Fruit fly (Drosophila melanogaster) whole organism, embryonic: ENCODE results near the gene udt.

Experiments
- Abd-B ChIP-seq: fragments of 200-800 bp; sonication (Bioruptor generic); optimal IDR thresholded peaks from 2 replicates; lab custom pipeline; 2018; ENCODE audit warnings: missing biosample characterization, mild to moderate bottlenecking, missing genetic modification characterization, moderate library complexity
- Blimp-1 ChIP-seq: fragments of 200-800 bp; sonication (Bioruptor generic); optimal IDR thresholded peaks from 3 replicates; lab custom pipeline; 2018; ENCODE audit warnings: missing biosample characterization, missing genetic modification characterization, mild to moderate bottlenecking, moderate library complexity, missing genetic modification reagents
- CG10274 ChIP-seq: fragments of 200-800 bp; sonication (Bioruptor generic); optimal IDR thresholded peaks from 3 replicates; lab custom pipeline; 2017; ENCODE audit warnings: missing biosample characterization, mild to moderate bottlenecking, missing genetic modification characterization
- CG10321 ChIP-seq: fragments of 200-800 bp; sonication (Bioruptor generic); IDR thresholded peaks from 2 replicates; pipeline ENCODE4 v1.3.6; 2022; ENCODE audit warnings: missing biosample characterization, missing genetic modification characterization
- CG11247 ChIP-seq: fragments of 200-800 bp; sonication (Bioruptor generic); IDR thresholded peaks from 2 replicates; pipeline ENCODE4 v1.3.6; 2022; ENCODE audit warnings: missing biosample characterization, missing genetic modification characterization
- CG14860 ChIP-seq: fragments of 200-800 bp; sonication (Bioruptor generic); IDR thresholded peaks from 3 replicates; pipeline ENCODE4 v1.3.6; 2022; ENCODE audit warnings: missing biosample characterization, missing genetic modification characterization; ENCODE audit not compliant: partially characterized antibody
- CG15479 ChIP-seq: fragments of 200-800 bp; sonication (Bioruptor generic); optimal IDR thresholded peaks from 3 replicates; lab custom pipeline; 2019; ENCODE audit warnings: missing biosample characterization, mild to moderate bottlenecking, missing genetic modification characterization, moderate library complexity
- CG15514 ChIP-seq: fragments of 200-800 bp; sonication (Bioruptor generic); optimal IDR thresholded peaks from 3 replicates; lab custom pipeline; 2017; ENCODE audit warnings: missing biosample characterization, missing genetic modification characterization, mild to moderate bottlenecking, moderate library complexity, missing genetic modification reagents
- CG1792 ChIP-seq: fragments of 200-800 bp; sonication (Bioruptor generic); optimal IDR thresholded peaks from 2 replicates; lab custom pipeline; 2016; ENCODE audit warnings: missing biosample characterization, missing genetic modification characterization
- CG30403 ChIP-seq: fragments of 200-800 bp; sonication (Bioruptor generic); optimal IDR thresholded peaks from 3 replicates; lab custom pipeline; 2016; ENCODE audit warnings: missing biosample characterization, missing genetic modification characterization
- CG3065 ChIP-seq: fragments of 200-800 bp; sonication (Bioruptor generic); optimal IDR thresholded peaks from 2 replicates; lab custom pipeline; 2016; ENCODE audit warnings: missing biosample characterization, missing genetic modification characterization
- CG32772 ChIP-seq: fragments of 200-800 bp; sonication (Bioruptor generic); IDR thresholded peaks from 2 replicates; pipeline ENCODE4 v1.3.6; 2022; ENCODE audit warnings: missing biosample characterization, missing genetic modification characterization
- CG3281 ChIP-seq: fragments of 200-800 bp; sonication (Bioruptor generic); optimal IDR thresholded peaks from 3 replicates; lab custom pipeline; 2017; ENCODE audit warnings: missing biosample characterization, mild to moderate bottlenecking, missing genetic modification characterization
- CG33557 ChIP-seq: fragments of 200-800 bp; sonication (Bioruptor generic); optimal IDR thresholded peaks from 2 replicates; lab custom pipeline; 2019; ENCODE audit warnings: missing biosample characterization, mild to moderate bottlenecking, missing genetic modification characterization, moderate library complexity
- CG34376 ChIP-seq: fragments of 200-800 bp; sonication (Bioruptor generic); optimal IDR thresholded peaks from 2 replicates; lab custom pipeline; 2018; ENCODE audit warnings: missing biosample characterization, mild to moderate bottlenecking, missing genetic modification characterization
- CG4424 ChIP-seq: fragments of 200-800 bp; sonication (Bioruptor generic); optimal IDR thresholded peaks from 3 replicates; lab custom pipeline; 2016; ENCODE audit warnings: missing biosample characterization, missing genetic modification characterization
- CG9932 ChIP-seq: fragments of 200-800 bp; sonication (Bioruptor generic); IDR thresholded peaks from 2 replicates; pipeline ENCODE4 v1.3.6; 2022; ENCODE audit warnings: missing biosample characterization, missing genetic modification characterization
- Camta ChIP-seq: fragments of 200-800 bp; sonication (Bioruptor generic); optimal IDR thresholded peaks from 2 replicates; lab custom pipeline; 2016; ENCODE audit warnings: missing biosample characterization, missing genetic modification characterization
- Doc2 ChIP-seq: fragments of 200-800 bp; sonication (Bioruptor generic); IDR thresholded peaks from 2 replicates; pipeline ENCODE4 v1.3.6; 2022; ENCODE audit warnings: missing biosample characterization, missing genetic modification characterization
- Hr3 ChIP-seq: fragments of 200-800 bp; sonication (Bioruptor generic); optimal IDR thresholded peaks from 3 replicates; lab custom pipeline; 2016; ENCODE audit warnings: missing biosample characterization, missing genetic modification characterization
- Hr78 ChIP-seq, 2 experiments: fragments of 200-800 bp in 1 of 2; fragments of >200 bp in 1 of 2; sonication (Bioruptor generic) in 1 of 2; optimal IDR thresholded peaks; 2 replicates each; lab custom pipeline; 2017 to 2019; ENCODE audit warnings: missing biosample characterization in 2 of 2, missing genetic modification characterization in 2 of 2, mild to moderate bottlenecking in 1 of 2, moderate library complexity in 1 of 2
- Lim3 ChIP-seq: fragments of 200-800 bp; sonication (Bioruptor generic); IDR thresholded peaks from 2 replicates; pipeline ENCODE4 v1.3.6; 2022; ENCODE audit warnings: missing biosample characterization, missing genetic modification characterization
- Nf-YC ChIP-seq: fragments of 200-800 bp; optimal IDR thresholded peaks from 3 replicates; lab custom pipeline; 2019; ENCODE audit warnings: missing biosample characterization, mild to moderate bottlenecking, missing genetic modification characterization, moderate library complexity
- Pdp1 ChIP-seq, 2 experiments: fragments of 200-800 bp; sonication (Bioruptor generic); optimal IDR thresholded peaks; 3 replicates each; lab custom pipeline; 2016; ENCODE audit warnings: missing biosample characterization in 2 of 2, missing genetic modification characterization in 2 of 2, mild to moderate bottlenecking in 1 of 2, moderate library complexity in 1 of 2
- Sox102F ChIP-seq: fragments of 200-800 bp; sonication (Bioruptor generic); optimal IDR thresholded peaks from 2 replicates; lab custom pipeline; 2018; ENCODE audit warnings: missing biosample characterization, mild to moderate bottlenecking, missing genetic modification characterization, moderate library complexity
- btn ChIP-seq: fragments of 200-800 bp; sonication (Bioruptor generic); optimal IDR thresholded peaks from 2 replicates; lab custom pipeline; 2016; ENCODE audit warnings: missing biosample characterization, missing genetic modification characterization
- cas ChIP-seq: fragments of 200-800 bp; sonication (Bioruptor generic); IDR thresholded peaks from 2 replicates; pipeline ENCODE4 v1.3.6; 2022; ENCODE audit warnings: missing biosample characterization, missing genetic modification characterization
- danr ChIP-seq: fragments of 200-800 bp; sonication (Bioruptor generic); IDR thresholded peaks from 2 replicates; pipeline ENCODE4 v1.3.6; 2022; ENCODE audit warnings: missing biosample characterization, missing genetic modification characterization
- dysf ChIP-seq: fragments of 200-800 bp; sonication (Bioruptor generic); IDR thresholded peaks from 3 replicates; pipeline ENCODE4 v1.3.6; 2022; ENCODE audit warnings: missing biosample characterization, missing genetic modification characterization
- exex ChIP-seq: fragments of 200-800 bp; sonication (Bioruptor generic); optimal IDR thresholded peaks from 4 replicates; lab custom pipeline; 2018; ENCODE audit warnings: missing biosample characterization, mild to moderate bottlenecking, missing genetic modification characterization, moderate library complexity
- fd64A ChIP-seq: fragments of 200-800 bp; sonication (Bioruptor generic); optimal IDR thresholded peaks from 3 replicates; lab custom pipeline; 2018; ENCODE audit warnings: missing biosample characterization, mild to moderate bottlenecking, missing genetic modification characterization
- gfzf ChIP-seq: fragments of 200-800 bp; sonication (Bioruptor generic); optimal IDR thresholded peaks from 2 replicates; lab custom pipeline; 2016; ENCODE audit warnings: missing biosample characterization, mild to moderate bottlenecking, missing genetic modification characterization, moderate library complexity
- gsb-n ChIP-seq: fragments of 200-800 bp; sonication (Bioruptor generic); optimal IDR thresholded peaks from 3 replicates; lab custom pipeline; 2018; ENCODE audit warnings: missing biosample characterization, mild to moderate bottlenecking, missing genetic modification characterization
- hb ChIP-seq: fragments of 200-800 bp; sonication (Bioruptor generic); IDR thresholded peaks from 3 replicates; pipeline ENCODE4 v1.3.6; 2022; ENCODE audit warnings: missing biosample characterization, missing genetic modification characterization; ENCODE audit not compliant: partially characterized antibody
- hth ChIP-seq: fragments of >200 bp; optimal IDR thresholded peaks from 2 replicates; lab custom pipeline; 2017; ENCODE audit warnings: inconsistent platforms
- mam ChIP-seq: fragments of 200-800 bp; sonication (Bioruptor generic); optimal IDR thresholded peaks from 3 replicates; lab custom pipeline; 2016; ENCODE audit warnings: missing biosample characterization, missing genetic modification characterization
- mirr ChIP-seq: fragments of 200-800 bp; sonication (Bioruptor generic); optimal IDR thresholded peaks from 3 replicates; lab custom pipeline; 2018; ENCODE audit warnings: missing biosample characterization, mild to moderate bottlenecking, missing genetic modification characterization
- mld ChIP-seq: fragments of 200-800 bp; sonication (Bioruptor generic); IDR thresholded peaks from 3 replicates; pipeline ENCODE4 v1.3.6; 2022; ENCODE audit warnings: missing biosample characterization, missing genetic modification characterization; ENCODE audit not compliant: partially characterized antibody
- nerfin-2 ChIP-seq: fragments of 200-800 bp; sonication (Bioruptor generic); IDR thresholded peaks from 2 replicates; pipeline ENCODE4 v1.3.6; 2022; ENCODE audit warnings: missing biosample characterization, missing genetic modification characterization; ENCODE audit not compliant: partially characterized antibody
- p53 ChIP-seq: fragments of 200-800 bp; sonication (Bioruptor generic); optimal IDR thresholded peaks from 2 replicates; lab custom pipeline; 2016; ENCODE audit warnings: missing biosample characterization, missing genetic modification characterization
- pho ChIP-seq: fragments of 200-800 bp; sonication (Bioruptor generic); optimal IDR thresholded peaks from 2 replicates; lab custom pipeline; 2016; ENCODE audit warnings: missing biosample characterization, missing genetic modification characterization
- sd ChIP-seq: fragments of 200-800 bp; sonication (Bioruptor generic); optimal IDR thresholded peaks from 3 replicates; lab custom pipeline; 2018; ENCODE audit warnings: missing biosample characterization, mild to moderate bottlenecking, missing genetic modification characterization, moderate library complexity
- tx ChIP-seq: fragments of 200-800 bp; sonication (Bioruptor generic); optimal IDR thresholded peaks from 2 replicates; lab custom pipeline; 2016; ENCODE audit warnings: missing biosample characterization, missing genetic modification characterization

Gene udt

DNA sequence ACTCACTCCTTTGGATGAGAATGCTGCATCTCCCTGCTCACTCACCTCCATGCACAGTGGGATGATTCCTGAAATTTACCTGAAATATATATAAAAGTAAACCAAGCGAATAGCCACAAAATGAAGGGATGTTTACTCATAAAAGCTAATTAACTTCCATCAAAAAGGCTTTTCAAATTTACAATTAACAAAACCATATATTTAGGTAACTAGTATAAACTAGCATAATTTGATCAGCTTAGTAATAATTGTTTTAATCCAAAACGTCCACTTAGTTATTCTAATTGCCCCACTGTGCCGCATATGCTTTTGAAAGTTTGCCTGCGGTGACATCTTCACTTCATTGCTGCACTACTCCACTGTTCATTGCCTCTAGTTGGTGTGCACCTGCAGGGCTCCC is 20.9 kb upstream of the udt start (continued):
- TF ChIP-seq CG3281 (peak; percentile 42), Lim3 (GFP tag; lab: Robert Waterston, UW) (no peak), p53 (GFP tag; lab: Kevin White, UChicago) (no peak), hb (GFP tag; lab: Robert Waterston, UW) (no peak), dysf (GFP tag; lab: Robert Waterston, UW) (peak; percentile 71), CG15514 (GFP tag; lab: Kevin White, UChicago) (no peak), Abd-B (GFP tag; lab: Kevin White, UChicago) (peak; percentile 69), Camta (GFP tag; lab: Kevin White, UChicago) (peak; percentile 59), Pdp1 (GFP tag; optimal IDR thresholded peaks at IDR 0.05; lab: Kevin White, UChicago) (peak; percentile 9 to 70), gfzf (GFP tag; lab: Kevin White, UChicago) (no peak), CG30403 (GFP tag; lab: Kevin White, UChicago) (peak; percentile 70), hth (lab: Kevin White, UChicago) (no peak), gsb-n (tag; lab: Kevin White, UChicago) (peak; percentile 88), mld (GFP tag; lab: Robert Waterston, UW) (no peak)

DNA sequence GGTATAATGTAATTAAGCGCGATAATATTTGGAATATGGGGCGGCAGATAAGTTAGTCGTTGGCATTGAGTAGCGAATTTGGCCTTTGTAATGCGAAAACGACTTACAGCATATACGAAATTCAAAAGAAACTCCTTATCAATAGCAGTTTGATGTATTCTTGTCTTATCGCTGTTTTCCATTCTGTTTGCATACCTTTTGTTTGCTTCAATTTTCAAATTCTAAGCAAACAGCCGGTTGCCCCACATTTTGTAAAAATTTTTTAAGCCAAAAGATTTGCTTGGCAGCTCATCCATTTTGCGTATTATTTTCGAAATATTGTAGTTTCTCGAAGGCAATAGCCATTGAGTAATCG is 20.3 kb upstream of the udt start:
- TF ChIP-seq btn (GFP tag; lab: Kevin White, UChicago) (no peak), pho (GFP tag; lab: Kevin White, UChicago) (no peak), fd64A (GFP tag; lab: Kevin White, UChicago) (no peak), CG34376 (GFP tag; lab: Kevin White, UChicago) (peak; percentile 49), Hr3 (GFP tag; lab: Kevin White, UChicago) (no peak), exex (tag; lab: Kevin White, UChicago) (peak; percentile 59), CG10321 (GFP tag; lab: Robert Waterston, UW) (no peak), CG10274 (GFP tag; lab: Kevin White, UChicago) (no peak), CG11247 (GFP tag; lab: Robert Waterston, UW) (no peak), CG1792 (GFP tag; lab: Kevin White, UChicago) (no peak), CG9932 (GFP tag; lab: Robert Waterston, UW) (no peak), CG32772 (GFP tag; lab: Robert Waterston, UW) (no peak), mirr (peak; percentile 46), Hr78 (GFP tag; optimal IDR thresholded peaks at IDR 0.05; lab: Kevin White, UChicago) (no peak), mam (GFP tag; lab: Kevin White, UChicago) (no peak), tx (no peak), cas (GFP tag; lab: Robert Waterston, UW) (no peak), Doc2 (no peak), sd (tag; lab: Kevin White, UChicago) (peak; percentile 30), danr (GFP tag; lab: Robert Waterston, UW) (no peak), CG33557 (GFP tag; lab: Kevin White, UChicago) (no peak), CG3065 (GFP tag; lab: Kevin White, UChicago) (no peak), CG14860 (no peak), CG15479 (GFP tag; lab: Kevin White, UChicago) (no peak), Sox102F (GFP tag; lab: Kevin White, UChicago) (no peak), Nf-YC (tag; lab: Kevin White, UChicago) (peak; percentile 56), nerfin-2 (no peak), Pdp1 (GFP tag; optimal IDR thresholded peaks at IDR 0.05; lab: Kevin White, UChicago) (peak in 1 of 2 experiments; percentile 32), Blimp-1 (no peak), CG4424 (GFP tag; lab: Kevin White, UChicago) (no peak)
